Fruit fly (Drosophila melanogaster) whole organism, embryonic: Measurements from ENCODE around the gene CG9776.

Experiments used
- Ada2b ChIP-seq: fragments of 200-800 bp; sonication (Bioruptor generic); IDR thresholded peaks from 2 replicates; pipeline ENCODE4 v1.3.6; 2022; ENCODE audit warnings: missing biosample characterization, missing genetic modification characterization
- Adf1 ChIP-seq: fragments of 200-800 bp; sonication (Bioruptor generic); IDR thresholded peaks from 2 replicates; pipeline ENCODE4 v1.3.6; 2022; ENCODE audit warnings: missing biosample characterization, missing genetic modification characterization
- CG12299 ChIP-seq: fragments of 200-800 bp; sonication (Bioruptor generic); optimal IDR thresholded peaks from 2 replicates; lab custom pipeline; 2018; ENCODE audit warnings: missing biosample characterization, mild to moderate bottlenecking, missing genetic modification characterization
- CG12391 ChIP-seq: fragments of 200-800 bp; sonication (Bioruptor generic); optimal IDR thresholded peaks from 3 replicates; lab custom pipeline; 2018; ENCODE audit warnings: missing biosample characterization, mild to moderate bottlenecking, missing genetic modification characterization, moderate library complexity
- CG13123 ChIP-seq: fragments of 200-800 bp; sonication (Bioruptor generic); optimal IDR thresholded peaks from 2 replicates; lab custom pipeline; 2016; ENCODE audit warnings: missing biosample characterization, missing genetic modification characterization
- CG13287 ChIP-seq: fragments of 200-800 bp; sonication (Bioruptor generic); IDR thresholded peaks from 2 replicates; pipeline ENCODE4 v1.3.6; 2022; ENCODE audit warnings: missing biosample characterization, missing genetic modification characterization; ENCODE audit not compliant: partially characterized antibody
- CG13296 ChIP-seq: fragments of 200-800 bp; sonication (Bioruptor generic); optimal IDR thresholded peaks from 3 replicates; lab custom pipeline; 2018; ENCODE audit warnings: missing biosample characterization, mild to moderate bottlenecking, missing genetic modification characterization
- CG13424 ChIP-seq: fragments of 200-800 bp; sonication (Bioruptor generic); optimal IDR thresholded peaks from 2 replicates; lab custom pipeline; 2019; ENCODE audit warnings: missing biosample characterization, mild to moderate bottlenecking, missing genetic modification characterization, moderate library complexity
- CG31224 ChIP-seq: fragments of 200-800 bp; sonication (Bioruptor generic); IDR thresholded peaks from 2 replicates; pipeline ENCODE4 v1.3.6; 2022; ENCODE audit warnings: missing biosample characterization, missing genetic modification characterization
- CG31441 ChIP-seq: fragments of 200-800 bp; sonication (Bioruptor generic); IDR thresholded peaks from 2 replicates; pipeline ENCODE4 v1.3.6; 2022; ENCODE audit warnings: missing biosample characterization, missing genetic modification characterization
- CG3407 ChIP-seq: fragments of 200-800 bp; sonication (Bioruptor generic); optimal IDR thresholded peaks from 2 replicates; lab custom pipeline; 2018; ENCODE audit warnings: missing biosample characterization, mild to moderate bottlenecking, missing genetic modification characterization
- CG34376 ChIP-seq: fragments of 200-800 bp; sonication (Bioruptor generic); optimal IDR thresholded peaks from 2 replicates; lab custom pipeline; 2018; ENCODE audit warnings: missing biosample characterization, mild to moderate bottlenecking, missing genetic modification characterization
- CG4424 ChIP-seq: fragments of 200-800 bp; sonication (Bioruptor generic); optimal IDR thresholded peaks from 3 replicates; lab custom pipeline; 2016; ENCODE audit warnings: missing biosample characterization, missing genetic modification characterization
- CG6791 ChIP-seq: fragments of 200-800 bp; sonication (Bioruptor generic); IDR thresholded peaks from 3 replicates; pipeline ENCODE4 v1.3.6; 2022; ENCODE audit warnings: missing biosample characterization, missing genetic modification characterization; ENCODE audit not compliant: partially characterized antibody
- CG8359 ChIP-seq: fragments of 200-800 bp; sonication (Bioruptor generic); optimal IDR thresholded peaks from 2 replicates; lab custom pipeline; 2017; ENCODE audit warnings: missing biosample characterization, mild to moderate bottlenecking, missing genetic modification characterization, borderline replicate concordance
- CG8388 ChIP-seq: fragments of 200-800 bp; sonication (Bioruptor generic); optimal IDR thresholded peaks from 2 replicates; lab custom pipeline; 2019; ENCODE audit warnings: missing biosample characterization, mild to moderate bottlenecking, missing genetic modification characterization, moderate library complexity
- CG8765 ChIP-seq: fragments of 200-800 bp; sonication (Bioruptor generic); IDR thresholded peaks from 2 replicates; pipeline ENCODE4 v1.3.6; 2022; ENCODE audit warnings: missing biosample characterization, missing genetic modification characterization
- CG9932 ChIP-seq: fragments of 200-800 bp; sonication (Bioruptor generic); IDR thresholded peaks from 2 replicates; pipeline ENCODE4 v1.3.6; 2022; ENCODE audit warnings: missing biosample characterization, missing genetic modification characterization
- D19A ChIP-seq: fragments of 200-800 bp; optimal IDR thresholded peaks from 3 replicates; lab custom pipeline; 2019; ENCODE audit warnings: missing biosample characterization, mild to moderate bottlenecking, missing genetic modification characterization, moderate library complexity
- Fer3 ChIP-seq: fragments of 200-800 bp; sonication (Bioruptor generic); optimal IDR thresholded peaks from 2 replicates; lab custom pipeline; 2018; ENCODE audit warnings: missing biosample characterization, mild to moderate bottlenecking, missing genetic modification characterization, moderate library complexity
- HHEX ChIP-seq: fragments of 200-800 bp; sonication (Bioruptor generic); optimal IDR thresholded peaks from 3 replicates; lab custom pipeline; 2017; ENCODE audit warnings: missing biosample characterization, mild to moderate bottlenecking, missing genetic modification characterization, missing genetic modification reagents
- HmgD ChIP-seq: fragments of 200-800 bp; sonication (Bioruptor generic); optimal IDR thresholded peaks from 3 replicates; lab custom pipeline; 2016; ENCODE audit warnings: missing biosample characterization, missing genetic modification characterization
- Hr51 ChIP-seq, 2 experiments: fragments of 200-800 bp; sonication (Bioruptor generic); optimal IDR thresholded peaks; 2 replicates in 1 of 2; 3 replicates in 1 of 2; lab custom pipeline; 2016 to 2018; ENCODE audit warnings: missing biosample characterization in 2 of 2, missing genetic modification characterization in 2 of 2, mild to moderate bottlenecking in 1 of 2, moderate library complexity in 1 of 2
- Hr78 ChIP-seq, 2 experiments: fragments of 200-800 bp in 1 of 2; fragments of >200 bp in 1 of 2; sonication (Bioruptor generic) in 1 of 2; optimal IDR thresholded peaks; 2 replicates each; lab custom pipeline; 2017 to 2019; ENCODE audit warnings: missing biosample characterization in 2 of 2, missing genetic modification characterization in 2 of 2, mild to moderate bottlenecking in 1 of 2, moderate library complexity in 1 of 2
- MBD-R2 ChIP-seq: fragments of 200-800 bp; sonication (Bioruptor generic); IDR thresholded peaks from 2 replicates; pipeline ENCODE4 v1.3.6; 2022; ENCODE audit warnings: missing biosample characterization, missing genetic modification characterization
- MTF-1 ChIP-seq: fragments of 200-800 bp; sonication (Bioruptor generic); optimal IDR thresholded peaks from 2 replicates; lab custom pipeline; 2018; ENCODE audit warnings: missing biosample characterization, mild to moderate bottlenecking, missing genetic modification characterization, borderline replicate concordance
- Meics ChIP-seq: fragments of 200-800 bp; sonication (Bioruptor generic); optimal IDR thresholded peaks from 2 replicates; lab custom pipeline; 2017; ENCODE audit warnings: missing biosample characterization, mild to moderate bottlenecking, missing genetic modification characterization
- Nf-YB ChIP-seq: fragments of 200-800 bp; sonication (Bioruptor generic); optimal IDR thresholded peaks from 3 replicates; lab custom pipeline; 2019; ENCODE audit warnings: missing biosample characterization, mild to moderate bottlenecking, missing genetic modification characterization, moderate library complexity
- Opbp ChIP-seq: fragments of 200-800 bp; sonication (Bioruptor generic); IDR thresholded peaks from 3 replicates; pipeline ENCODE4 v1.3.6; 2022; ENCODE audit warnings: missing biosample characterization, missing genetic modification characterization; ENCODE audit not compliant: partially characterized antibody
- Pdp1 ChIP-seq, 2 experiments: fragments of 200-800 bp; sonication (Bioruptor generic); optimal IDR thresholded peaks; 3 replicates each; lab custom pipeline; 2016; ENCODE audit warnings: missing biosample characterization in 2 of 2, missing genetic modification characterization in 2 of 2, mild to moderate bottlenecking in 1 of 2, moderate library complexity in 1 of 2
- Xrp1 ChIP-seq: fragments of 200-800 bp; sonication (Bioruptor generic); IDR thresholded peaks from 2 replicates; pipeline ENCODE4 v1.3.6; 2022; ENCODE audit warnings: missing biosample characterization, missing genetic modification characterization
- aop ChIP-seq: fragments of 200-800 bp; sonication (Bioruptor generic); IDR thresholded peaks from 2 replicates; pipeline ENCODE4 v1.3.6; 2022; ENCODE audit warnings: missing biosample characterization, missing genetic modification characterization
- bbx ChIP-seq: fragments of 200-800 bp; sonication (Bioruptor generic); IDR thresholded peaks from 2 replicates; pipeline ENCODE4 v1.3.6; 2022; ENCODE audit warnings: missing biosample characterization, missing genetic modification characterization; ENCODE audit not compliant: partially characterized antibody
- bsh ChIP-seq, 2 experiments: fragments of 200-800 bp; sonication (Bioruptor generic); optimal IDR thresholded peaks; 2 replicates each; lab custom pipeline; 2017 to 2018; ENCODE audit warnings: mild to moderate bottlenecking in 2 of 2, missing biosample characterization in 2 of 2, missing genetic modification characterization in 2 of 2, moderate library complexity in 1 of 2
- ci ChIP-seq: fragments of 200-800 bp; sonication (Bioruptor generic); IDR thresholded peaks from 3 replicates; pipeline ENCODE4 v1.3.6; 2022; ENCODE audit warnings: missing biosample characterization, missing genetic modification characterization
- crc ChIP-seq: fragments of 200-800 bp; sonication (Bioruptor generic); optimal IDR thresholded peaks from 2 replicates; lab custom pipeline; 2016; ENCODE audit warnings: missing biosample characterization, missing genetic modification characterization
- dan ChIP-seq: fragments of 200-800 bp; sonication (Bioruptor generic); IDR thresholded peaks from 2 replicates; pipeline ENCODE4 v1.3.6; 2022; ENCODE audit warnings: missing biosample characterization, missing genetic modification characterization
- fd3F ChIP-seq: fragments of 200-800 bp; sonication (Bioruptor generic); optimal IDR thresholded peaks from 2 replicates; lab custom pipeline; 2018; ENCODE audit warnings: missing biosample characterization, mild to moderate bottlenecking, missing genetic modification characterization, moderate library complexity
- gem ChIP-seq: fragments of 200-800 bp; sonication (Bioruptor generic); optimal IDR thresholded peaks from 2 replicates; lab custom pipeline; 2019; ENCODE audit warnings: missing biosample characterization, mild to moderate bottlenecking, missing genetic modification characterization, moderate library complexity
- grau ChIP-seq: fragments of 200-800 bp; optimal IDR thresholded peaks from 3 replicates; lab custom pipeline; 2019; ENCODE audit warnings: missing biosample characterization, mild to moderate bottlenecking, missing genetic modification characterization, moderate library complexity
- gsb ChIP-seq: fragments of 200-800 bp; sonication (Bioruptor generic); IDR thresholded peaks from 2 replicates; pipeline ENCODE4 v1.3.6; 2022; ENCODE audit warnings: missing biosample characterization, missing genetic modification characterization
- ind ChIP-seq: fragments of 200-800 bp; sonication (Bioruptor generic); optimal IDR thresholded peaks from 3 replicates; lab custom pipeline; 2016; ENCODE audit warnings: missing biosample characterization, missing genetic modification characterization
- lilli ChIP-seq: fragments of 200-800 bp; sonication (Bioruptor generic); optimal IDR thresholded peaks from 3 replicates; lab custom pipeline; 2016; ENCODE audit warnings: missing biosample characterization, missing genetic modification characterization
- lola ChIP-seq, 3 experiments: fragments of >200 bp in 2 of 3; fragments of 200-800 bp in 1 of 3; sonication (Bioruptor generic) in 1 of 3; optimal IDR thresholded peaks; 2 replicates each; lab custom pipeline; 2017 to 2019; ENCODE audit warnings: missing biosample characterization in 3 of 3, missing genetic modification characterization in 3 of 3, mild to moderate bottlenecking in 1 of 3, moderate library complexity in 1 of 3
- nmo ChIP-seq: fragments of 200-800 bp; sonication (Bioruptor generic); optimal IDR thresholded peaks from 2 replicates; lab custom pipeline; 2018; ENCODE audit warnings: missing biosample characterization, mild to moderate bottlenecking, missing genetic modification characterization, moderate library complexity
- sens ChIP-seq: fragments of 200-800 bp; sonication (Bioruptor generic); peaks from one replicate; lab custom pipeline; 2016; ENCODE audit warnings: missing biosample characterization, missing genetic modification characterization
- shn ChIP-seq: fragments of 200-800 bp; sonication (Bioruptor generic); optimal IDR thresholded peaks from 3 replicates; lab custom pipeline; 2016; ENCODE audit warnings: missing biosample characterization, missing genetic modification characterization
- stwl ChIP-seq: fragments of 200-800 bp; sonication (Bioruptor generic); optimal IDR thresholded peaks from 3 replicates; lab custom pipeline; 2018; ENCODE audit warnings: missing biosample characterization, mild to moderate bottlenecking, missing genetic modification characterization, moderate library complexity
- zfh2 ChIP-seq: fragments of 200-800 bp; sonication (Bioruptor generic); optimal IDR thresholded peaks from 2 replicates; lab custom pipeline; 2016; ENCODE audit warnings: missing biosample characterization, missing genetic modification characterization

CG9776 gene

dm6 chr3R:4311067-4311723 is 22.7 kb downstream of the CG9776 start, which contains the start of gene Suv3 (continued):
- TF ChIP-seq fd3F (peak; percentile 25), HmgD (GFP tag; lab: Kevin White, UChicago) (no peak), CG8359 (GFP tag; lab: Kevin White, UChicago) (no peak), CG6791 (no peak), Adf1 (GFP tag; lab: Robert Waterston, UW) (no peak), CG31441 (peak; percentile 62; the same call in 1 of the 2 replicates), Xrp1 (GFP tag; lab: Robert Waterston, UW) (peak; percentile 41), bbx (GFP tag; lab: Robert Waterston, UW) (peak; percentile 63), CG13296 (GFP tag; lab: Kevin White, UChicago) (peak; percentile 13), CG9932 (peak; percentile 64), nmo (GFP tag; lab: Kevin White, UChicago) (peak; percentile 60), CG12391 (tag; lab: Kevin White, UChicago) (peak; percentile 58), CG13123 (no peak), Fer3 (peak; percentile 61), lola (GFP tag; optimal IDR thresholded peaks at IDR 0.05; lab: Kevin White, UChicago) (peak in 1 of 3 experiments; percentile 55), D19A (tag; lab: Kevin White, UChicago) (peak; percentile 48), shn (GFP tag; lab: Kevin White, UChicago) (no peak), CG4424 (peak; percentile 5), Hr51 (GFP tag; optimal IDR thresholded peaks at IDR 0.05; lab: Kevin White, UChicago) (peak in 1 of 2 experiments; percentile 58), Nf-YB (GFP tag; lab: Kevin White, UChicago) (peak; percentile 8), stwl (no peak), Pdp1 (GFP tag; optimal IDR thresholded peaks at IDR 0.05; lab: Kevin White, UChicago) (peak in 1 of 2 experiments; percentile 98), bsh (GFP tag; optimal IDR thresholded peaks at IDR 0.05; lab: Kevin White, UChicago) (peak in 1 of 2 experiments; percentile 32), grau (tag; lab: Kevin White, UChicago) (peak; percentile 58), gem (peak; percentile 69), CG13424 (tag; lab: Kevin White, UChicago) (peak; percentile 59), ci (0 out of 3 replicates have a peak, but pooled peaks have one; percentile 38), CG8765 (GFP tag; lab: Robert Waterston, UW) (no peak), Meics (GFP tag; lab: Kevin White, UChicago) (peak; percentile 47), CG34376 (GFP tag; lab: Kevin White, UChicago) (peak; percentile 12)

DNA sequence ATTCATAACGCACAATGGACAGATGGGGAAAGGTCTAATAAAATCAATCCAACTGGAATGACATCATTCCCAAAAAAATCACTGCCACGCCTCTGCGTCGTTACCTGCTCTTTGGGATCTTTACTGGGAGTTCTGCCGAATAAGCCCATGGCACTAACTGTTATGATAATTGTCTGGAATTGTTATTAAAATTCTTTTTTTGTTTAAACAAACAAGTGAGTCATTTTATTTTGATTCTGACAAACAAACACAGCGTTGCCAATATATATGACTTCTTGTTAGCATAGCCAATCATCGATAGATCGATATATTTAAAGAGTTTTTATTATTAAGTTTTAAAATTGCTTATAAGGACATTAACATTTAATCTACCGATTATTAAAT is 23.2 kb downstream of the CG9776 start, which contains the start of gene Vps24:
Vps24 (minus strand) TSS at position 265 of the 384 bp plus-strand sequence.
- TF ChIP-seq MTF-1 (GFP tag; lab: Kevin White, UChicago) (no peak), sens (GFP tag; lab: Kevin White, UChicago) (peak; percentile 67), lilli (GFP tag; lab: Kevin White, UChicago) (no peak), MBD-R2 (GFP tag; lab: Robert Waterston, UW) (no peak; the same call in 1 of the 2 replicates), Opbp (GFP tag; lab: Robert Waterston, UW) (peak; percentile 20; the same call in 1 of the 3 replicates), gsb (GFP tag; lab: Robert Waterston, UW) (no peak), CG3407 (GFP tag; lab: Kevin White, UChicago) (no peak), ind (GFP tag; lab: Kevin White, UChicago) (no peak), CG12299 (tag; lab: Kevin White, UChicago) (no peak), dan (GFP tag; lab: Robert Waterston, UW) (no peak), HHEX (GFP tag; lab: Kevin White, UChicago) (no peak), CG8388 (GFP tag; lab: Kevin White, UChicago) (no peak), Ada2b (GFP tag; lab: Robert Waterston, UW) (no peak), zfh2 (GFP tag; lab: Kevin White, UChicago) (no peak), crc (GFP tag; lab: Kevin White, UChicago) (no peak), CG31224 (GFP tag; lab: Robert Waterston, UW) (no peak), Hr78 (GFP tag; optimal IDR thresholded peaks at IDR 0.05; lab: Kevin White, UChicago) (no peak), shn (GFP tag; lab: Kevin White, UChicago) (no peak), CG13287 (GFP tag; lab: Robert Waterston, UW) (peak; percentile 56), aop (GFP tag; lab: Robert Waterston, UW) (no peak)
